Fruit fly (Drosophila melanogaster) whole organism, embryonic: Measurements from ENCODE around the gene me31B.

Experiments used
- Blimp-1 ChIP-seq: fragments of 200-800 bp; sonication (Bioruptor generic); optimal IDR thresholded peaks from 3 replicates; lab custom pipeline; 2018; ENCODE audit warnings: missing biosample characterization, missing genetic modification characterization, mild to moderate bottlenecking, moderate library complexity, missing genetic modification reagents
- CG11456 ChIP-seq: fragments of 200-800 bp; sonication (Bioruptor generic); IDR thresholded peaks from 3 replicates; pipeline ENCODE4 v1.3.6; 2022; ENCODE audit warnings: missing biosample characterization, missing genetic modification characterization
- CG12659 ChIP-seq: fragments of 200-800 bp; sonication (Bioruptor generic); optimal IDR thresholded peaks from 3 replicates; lab custom pipeline; 2017; ENCODE audit warnings: mild to moderate bottlenecking, missing biosample characterization, missing genetic modification reagents, missing genetic modification characterization
- CG14441 ChIP-seq: fragments of 200-800 bp; sonication (Bioruptor generic); IDR thresholded peaks from 2 replicates; pipeline ENCODE4 v1.3.6; 2022; ENCODE audit warnings: missing biosample characterization, missing genetic modification characterization
- CG1603 ChIP-seq: fragments of 200-800 bp; sonication (Bioruptor generic); optimal IDR thresholded peaks from 2 replicates; lab custom pipeline; 2019; ENCODE audit warnings: missing biosample characterization, mild to moderate bottlenecking, missing genetic modification characterization, moderate library complexity
- CG16813 ChIP-seq: fragments of 200-800 bp; sonication (Bioruptor generic); IDR thresholded peaks from 3 replicates; pipeline ENCODE4 v1.3.6; 2022; ENCODE audit warnings: missing biosample characterization, missing genetic modification characterization; ENCODE audit not compliant: partially characterized antibody
- CG17612 ChIP-seq: fragments of 200-800 bp; sonication (Bioruptor generic); IDR thresholded peaks from 2 replicates; pipeline ENCODE4 v1.3.6; 2022; ENCODE audit warnings: missing biosample characterization, missing genetic modification characterization
- CG17802 ChIP-seq: fragments of 200-800 bp; sonication (Bioruptor generic); optimal IDR thresholded peaks from 2 replicates; lab custom pipeline; 2018; ENCODE audit warnings: missing biosample characterization, mild to moderate bottlenecking, missing genetic modification characterization, moderate library complexity
- CG2116 ChIP-seq: fragments of 200-800 bp; sonication (Bioruptor generic); optimal IDR thresholded peaks from 3 replicates; lab custom pipeline; 2018; ENCODE audit warnings: missing biosample characterization, mild to moderate bottlenecking, missing genetic modification characterization
- CG31365 ChIP-seq: fragments of 200-800 bp; sonication (Bioruptor generic); optimal IDR thresholded peaks from 2 replicates; lab custom pipeline; 2018; ENCODE audit warnings: missing biosample characterization, mild to moderate bottlenecking, missing genetic modification characterization
- CG34422 ChIP-seq: fragments of 200-800 bp; sonication (Bioruptor generic); IDR thresholded peaks from 3 replicates; pipeline ENCODE4 v1.3.6; 2022; ENCODE audit warnings: missing biosample characterization, missing genetic modification characterization
- CG3995 ChIP-seq: fragments of 200-800 bp; sonication (Bioruptor generic); optimal IDR thresholded peaks from 3 replicates; lab custom pipeline; 2016; ENCODE audit warnings: missing biosample characterization, missing genetic modification characterization
- CG4617 ChIP-seq: fragments of 200-800 bp; sonication (Bioruptor generic); optimal IDR thresholded peaks from 3 replicates; lab custom pipeline; 2016; ENCODE audit warnings: missing biosample characterization, missing genetic modification characterization, borderline replicate concordance
- CG6683 ChIP-seq: fragments of 200-800 bp; sonication (Bioruptor generic); optimal IDR thresholded peaks from 2 replicates; lab custom pipeline; 2017; ENCODE audit warnings: missing biosample characterization, mild to moderate bottlenecking, missing genetic modification characterization, missing genetic modification reagents
- CG6813 ChIP-seq: fragments of 200-800 bp; sonication (Bioruptor generic); optimal IDR thresholded peaks from 2 replicates; lab custom pipeline; 2017; ENCODE audit warnings: missing biosample characterization, missing genetic modification characterization, mild to moderate bottlenecking, moderate library complexity, missing genetic modification reagents
- CG7357 ChIP-seq: fragments of 200-800 bp; sonication (Bioruptor generic); IDR thresholded peaks from 3 replicates; pipeline ENCODE4 v1.3.6; 2022; ENCODE audit warnings: missing biosample characterization, missing genetic modification characterization
- CG9797 ChIP-seq: fragments of 200-800 bp; sonication (Bioruptor generic); optimal IDR thresholded peaks from 3 replicates; lab custom pipeline; 2018; ENCODE audit warnings: missing biosample characterization, mild to moderate bottlenecking, missing genetic modification characterization
- Camta ChIP-seq: fragments of 200-800 bp; sonication (Bioruptor generic); optimal IDR thresholded peaks from 2 replicates; lab custom pipeline; 2016; ENCODE audit warnings: missing biosample characterization, missing genetic modification characterization
- Dll ChIP-seq: fragments of 200-800 bp; sonication (Bioruptor generic); IDR thresholded peaks from 4 replicates; pipeline ENCODE4 v1.3.6; 2022; ENCODE audit warnings: missing biosample characterization, missing genetic modification characterization; ENCODE audit not compliant: partially characterized antibody
- Dp ChIP-seq: fragments of 200-800 bp; sonication (Bioruptor generic); optimal IDR thresholded peaks from 2 replicates; lab custom pipeline; 2018; ENCODE audit warnings: missing biosample characterization, mild to moderate bottlenecking, missing genetic modification characterization, moderate library complexity
- E2f2 ChIP-seq: fragments of 200-800 bp; sonication (Bioruptor generic); IDR thresholded peaks from 2 replicates; pipeline ENCODE4 v1.3.6; 2022; ENCODE audit warnings: missing biosample characterization, missing genetic modification characterization
- Elba2 ChIP-seq: fragments of 200-800 bp; sonication (Bioruptor generic); optimal IDR thresholded peaks from 3 replicates; lab custom pipeline; 2016; ENCODE audit warnings: missing biosample characterization, missing genetic modification characterization
- Ets97D ChIP-seq: fragments of 200-800 bp; sonication (Bioruptor generic); optimal IDR thresholded peaks from 3 replicates; lab custom pipeline; 2016; ENCODE audit warnings: missing biosample characterization, missing genetic modification characterization
- Fer1 ChIP-seq: fragments of 200-800 bp; sonication (Bioruptor generic); optimal IDR thresholded peaks from 2 replicates; lab custom pipeline; 2017; ENCODE audit warnings: missing biosample characterization, mild to moderate bottlenecking, missing genetic modification characterization
- MBD-R2 ChIP-seq: fragments of 200-800 bp; sonication (Bioruptor generic); IDR thresholded peaks from 2 replicates; pipeline ENCODE4 v1.3.6; 2022; ENCODE audit warnings: missing biosample characterization, missing genetic modification characterization
- MESR4 ChIP-seq: fragments of 200-800 bp; sonication (Bioruptor generic); optimal IDR thresholded peaks from 2 replicates; lab custom pipeline; 2018; ENCODE audit warnings: missing biosample characterization, mild to moderate bottlenecking, missing genetic modification characterization, moderate library complexity
- Med ChIP-seq: fragments of 200-800 bp; sonication (Bioruptor generic); peaks from one replicate; lab custom pipeline; 2016; ENCODE audit warnings: missing biosample characterization, missing genetic modification characterization, mild to moderate bottlenecking, inconsistent platforms, moderate library complexity
- Myb ChIP-seq: fragments of 200-800 bp; sonication (Bioruptor generic); optimal IDR thresholded peaks from 2 replicates; lab custom pipeline; 2016; ENCODE audit warnings: missing biosample characterization, missing genetic modification characterization
- Nf-YB ChIP-seq: fragments of 200-800 bp; sonication (Bioruptor generic); optimal IDR thresholded peaks from 3 replicates; lab custom pipeline; 2019; ENCODE audit warnings: missing biosample characterization, mild to moderate bottlenecking, missing genetic modification characterization, moderate library complexity
- bigmax ChIP-seq: fragments of 200-800 bp; sonication (Bioruptor generic); optimal IDR thresholded peaks from 2 replicates; lab custom pipeline; 2018; ENCODE audit warnings: missing biosample characterization, mild to moderate bottlenecking, missing genetic modification characterization
- cg ChIP-seq: fragments of 200-800 bp; sonication (Bioruptor generic); optimal IDR thresholded peaks from 3 replicates; lab custom pipeline; 2019; ENCODE audit warnings: missing biosample characterization, mild to moderate bottlenecking, missing genetic modification characterization, moderate library complexity
- ci ChIP-seq: fragments of 200-800 bp; sonication (Bioruptor generic); IDR thresholded peaks from 3 replicates; pipeline ENCODE4 v1.3.6; 2022; ENCODE audit warnings: missing biosample characterization, missing genetic modification characterization
- corto ChIP-seq: fragments of 200-800 bp; sonication (Bioruptor generic); optimal IDR thresholded peaks from 2 replicates; lab custom pipeline; 2016; ENCODE audit warnings: missing biosample characterization, mild to moderate bottlenecking, missing genetic modification characterization, moderate library complexity
- crp ChIP-seq, 2 experiments: fragments of 200-800 bp; sonication (Bioruptor generic); optimal IDR thresholded peaks; 2 replicates in 1 of 2; 3 replicates in 1 of 2; lab custom pipeline; 2017; ENCODE audit warnings: missing biosample characterization in 2 of 2, missing genetic modification characterization in 2 of 2, mild to moderate bottlenecking in 1 of 2, moderate library complexity in 1 of 2
- gfzf ChIP-seq: fragments of 200-800 bp; sonication (Bioruptor generic); optimal IDR thresholded peaks from 2 replicates; lab custom pipeline; 2016; ENCODE audit warnings: missing biosample characterization, mild to moderate bottlenecking, missing genetic modification characterization, moderate library complexity
- grau ChIP-seq: fragments of 200-800 bp; optimal IDR thresholded peaks from 3 replicates; lab custom pipeline; 2019; ENCODE audit warnings: missing biosample characterization, mild to moderate bottlenecking, missing genetic modification characterization, moderate library complexity
- gt ChIP-seq: fragments of 200-800 bp; sonication (Bioruptor generic); IDR thresholded peaks from 2 replicates; pipeline ENCODE4 v1.3.6; 2022; ENCODE audit warnings: missing biosample characterization, missing genetic modification characterization
- hb ChIP-seq: fragments of 200-800 bp; sonication (Bioruptor generic); IDR thresholded peaks from 3 replicates; pipeline ENCODE4 v1.3.6; 2022; ENCODE audit warnings: missing biosample characterization, missing genetic modification characterization; ENCODE audit not compliant: partially characterized antibody
- lov ChIP-seq, 2 experiments: fragments of 200-800 bp in 1 of 2; fragments of >200 bp in 1 of 2; sonication (Bioruptor generic) in 1 of 2; IDR thresholded peaks in 1 of 2; optimal IDR thresholded peaks in 1 of 2; 2 replicates in 1 of 2; 3 replicates in 1 of 2; pipeline versions ENCODE4 v1.3.6 to Lab custom; 2017 to 2022; ENCODE audit warnings: missing biosample characterization in 1 of 2, missing genetic modification characterization in 1 of 2
- nerfin-2 ChIP-seq: fragments of 200-800 bp; sonication (Bioruptor generic); IDR thresholded peaks from 2 replicates; pipeline ENCODE4 v1.3.6; 2022; ENCODE audit warnings: missing biosample characterization, missing genetic modification characterization; ENCODE audit not compliant: partially characterized antibody
- sima ChIP-seq: fragments of 200-800 bp; sonication (Bioruptor generic); optimal IDR thresholded peaks from 2 replicates; lab custom pipeline; 2016; ENCODE audit warnings: missing biosample characterization, missing genetic modification characterization
- sob ChIP-seq: fragments of 200-800 bp; sonication (Bioruptor generic); IDR thresholded peaks from 2 replicates; pipeline ENCODE4 v1.3.6; 2022; ENCODE audit warnings: missing biosample characterization, missing genetic modification characterization
- stwl ChIP-seq: fragments of 200-800 bp; sonication (Bioruptor generic); optimal IDR thresholded peaks from 3 replicates; lab custom pipeline; 2018; ENCODE audit warnings: missing biosample characterization, mild to moderate bottlenecking, missing genetic modification characterization, moderate library complexity
- trem ChIP-seq: fragments of 200-800 bp; optimal IDR thresholded peaks from 3 replicates; lab custom pipeline; 2019; ENCODE audit warnings: missing biosample characterization, mild to moderate bottlenecking, missing genetic modification characterization, moderate library complexity
- vnd ChIP-seq: fragments of 200-800 bp; sonication (Bioruptor generic); IDR thresholded peaks from 3 replicates; pipeline ENCODE4 v1.3.6; 2022; ENCODE audit warnings: missing biosample characterization, missing genetic modification characterization; ENCODE audit not compliant: partially characterized antibody
- wdn ChIP-seq: fragments of 200-800 bp; sonication (Bioruptor generic); IDR thresholded peaks from 2 replicates; pipeline ENCODE4 v1.3.6; 2022; ENCODE audit warnings: missing biosample characterization, missing genetic modification characterization
- wek ChIP-seq: fragments of 200-800 bp; sonication (Bioruptor generic); optimal IDR thresholded peaks from 3 replicates; lab custom pipeline; 2018; ENCODE audit warnings: missing biosample characterization, mild to moderate bottlenecking, missing genetic modification characterization, moderate library complexity
- zfh1 ChIP-seq: fragments of 200-800 bp; sonication (Bioruptor generic); IDR thresholded peaks from 3 replicates; pipeline ENCODE4 v1.3.6; 2022; ENCODE audit warnings: missing biosample characterization, missing genetic modification characterization

Gene me31B

DNA sequence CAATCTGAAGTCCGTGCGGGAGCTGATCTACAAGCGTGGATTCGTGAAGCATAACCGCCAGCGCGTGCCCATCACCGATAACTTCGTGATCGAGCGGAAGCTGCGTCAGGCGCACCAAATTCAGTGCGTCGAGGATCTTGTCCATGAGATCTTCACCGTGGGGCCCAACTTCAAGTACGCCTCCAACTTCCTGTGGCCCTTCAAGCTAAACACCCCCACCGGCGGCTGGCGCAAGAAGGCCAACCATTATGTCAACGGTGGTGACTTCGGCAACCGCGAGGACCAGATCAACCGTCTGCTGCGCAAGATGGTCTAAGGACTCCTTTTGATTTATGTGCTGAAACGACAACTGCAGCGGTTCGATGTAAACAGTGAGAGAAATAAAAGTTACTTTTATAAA is 37.4 kb upstream of the me31B start:
- TF ChIP-seq Nf-YB (GFP tag; lab: Kevin White, UChicago), result no peak
- TF ChIP-seq Med, result peak; percentile 62
- 0 out of 3 replicates have a peak, but pooled peaks have one; percentile 19 for TF ChIP-seq hb
- TF ChIP-seq corto (GFP tag; lab: Kevin White, UChicago), result no peak
- TF ChIP-seq Blimp-1 (GFP tag; lab: Kevin White, UChicago), result no peak
- TF ChIP-seq wdn (GFP tag; lab: Robert Waterston, UW), result no peak
- 0 out of 2 replicates have a peak, but pooled peaks have one; percentile 10 for TF ChIP-seq CG14441 (GFP tag; lab: Robert Waterston, UW)
- peak; percentile 69; the same call in 1 of the 3 replicates for TF ChIP-seq CG11456
- TF ChIP-seq CG16813, result 0 out of 3 replicates have a peak, but pooled peaks have one; percentile 9
- TF ChIP-seq CG1603, result no peak
- no peak for TF ChIP-seq Camta
- no peak for TF ChIP-seq crp (GFP tag; optimal IDR thresholded peaks at IDR 0.05; lab: Kevin White, UChicago)
- TF ChIP-seq CG7357 (GFP tag; lab: Robert Waterston, UW), result 0 out of 3 replicates have a peak, but pooled peaks have one; percentile 11
- no peak for TF ChIP-seq sima
- TF ChIP-seq zfh1, result no peak
- TF ChIP-seq ci (GFP tag; lab: Robert Waterston, UW), result peak; percentile 13; the same call in 1 of the 3 replicates
- 0 out of 2 replicates have a peak, but pooled peaks have one; percentile 44 for TF ChIP-seq sob
- no peak for TF ChIP-seq lov (optimal IDR thresholded peaks at IDR 0.05; lab: Kevin White, UChicago)
- 0 out of 3 replicates have a peak, but pooled peaks have one; percentile 23 for TF ChIP-seq lov (GFP tag; IDR thresholded peaks at IDR 0.05; lab: Robert Waterston, UW)
- TF ChIP-seq CG17612 (GFP tag; lab: Robert Waterston, UW), result peak; percentile 45; the same call in 1 of the 2 replicates
- TF ChIP-seq nerfin-2, result 0 out of 2 replicates have a peak, but pooled peaks have one; percentile 35

DNA sequence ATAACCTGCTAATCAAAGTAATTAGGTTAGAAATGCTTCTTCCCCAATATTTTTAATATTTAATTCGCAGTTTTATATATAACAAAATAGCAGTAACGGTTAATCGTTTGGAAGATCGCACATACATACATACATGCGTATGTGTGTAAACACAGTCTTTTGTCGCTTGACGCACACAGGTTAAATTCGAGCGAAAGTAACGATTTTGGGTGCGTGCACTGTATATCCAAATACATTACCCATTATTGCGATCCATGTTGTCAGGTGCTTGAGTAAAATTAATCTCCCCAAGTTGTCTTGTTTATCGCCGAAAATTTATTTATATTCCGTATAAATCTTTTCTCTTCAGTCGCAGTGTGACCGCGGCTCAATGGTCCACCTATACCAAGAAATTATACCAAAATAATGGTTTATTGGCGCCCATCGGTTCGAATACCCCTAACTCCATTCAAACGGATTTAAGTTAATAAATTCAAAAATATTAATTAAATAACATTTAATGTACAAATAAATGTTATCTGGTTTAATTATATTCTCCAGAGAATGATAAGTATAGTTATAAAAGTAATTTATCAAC is 35.1 kb upstream of the me31B start, which contains the start of gene CG34159:
Gene CG34159 (minus strand): TSS at position 385 of the 577 bp plus-strand sequence.
- TF ChIP-seq Dp (peak; percentile 64), MESR4 (GFP tag; lab: Kevin White, UChicago) (peak; percentile 90), Med (peak; percentile 22), CG12659 (GFP tag; lab: Kevin White, UChicago) (peak; percentile 62), CG4617 (GFP tag; lab: Kevin White, UChicago) (peak; percentile 90), CG9797 (GFP tag; lab: Kevin White, UChicago) (peak; percentile 65), stwl (peak; percentile 40), vnd (GFP tag; lab: Robert Waterston, UW) (no peak), trem (tag; lab: Kevin White, UChicago) (peak; percentile 50), CG3995 (GFP tag; lab: Kevin White, UChicago) (peak; percentile 40), CG6813 (GFP tag; lab: Kevin White, UChicago) (no peak), E2f2 (GFP tag; lab: Robert Waterston, UW) (peak; percentile 68), CG34422 (GFP tag; lab: Robert Waterston, UW) (peak; percentile 56; the same call in 1 of the 3 replicates), cg (peak; percentile 81), CG6683 (GFP tag; lab: Kevin White, UChicago) (no peak), gfzf (GFP tag; lab: Kevin White, UChicago) (peak; percentile 70), CG2116 (GFP tag; lab: Kevin White, UChicago) (peak; percentile 18), wek (GFP tag; lab: Kevin White, UChicago) (peak; percentile 95), Myb (GFP tag; lab: Kevin White, UChicago) (peak; percentile 56), grau (tag; lab: Kevin White, UChicago) (peak; percentile 29), Dll (peak; percentile 21; the same call in 1 of the 4 replicates), Ets97D (peak; percentile 7), MBD-R2 (peak; percentile 46; the same call in 1 of the 2 replicates), Elba2 (GFP tag; lab: Kevin White, UChicago) (no peak), CG17802 (tag; lab: Kevin White, UChicago) (peak; percentile 51), Fer1 (GFP tag; lab: Kevin White, UChicago) (peak; percentile 38), gt (GFP tag; lab: Robert Waterston, UW) (no peak), bigmax (GFP tag; lab: Kevin White, UChicago) (peak; percentile 41), CG31365 (no peak)
